Worm (Caenorhabditis elegans) whole organism, mixed stage, embryonic: Measurements from ENCODE around the gene F10D7.10.
A peak's percentile ranks its signal among the peaks of the same experiment; 100 is the strongest.

ENCODE experiments used
- M03D4.4 ChIP-seq: sonication (generic microtip); optimal IDR thresholded peaks from 2 replicates; lab custom pipeline; 2017; ENCODE audit warnings: mild to moderate bottlenecking, missing genetic modification characterization, missing compliant biosample characterization
- bed-3 ChIP-seq: fragments of 200-800 bp; sonication (Bioruptor generic); optimal IDR thresholded peaks from 3 replicates; lab custom pipeline; 2018; ENCODE audit warnings: mild to moderate bottlenecking, missing genetic modification characterization, moderate library complexity, missing compliant biosample characterization
- blmp-1 ChIP-seq: fragments of 150-350 bp; optimal IDR thresholded peaks from 2 replicates; lab custom pipeline; 2014; ENCODE audit warnings: missing biosample characterization, missing genetic modification characterization
- ceh-39 ChIP-seq: fragments of 150-350 bp; optimal IDR thresholded peaks from 2 replicates; lab custom pipeline; 2014; ENCODE audit warnings: missing biosample characterization, missing genetic modification characterization
- ceh-43 ChIP-seq: fragments of 200-800 bp; sonication (Bioruptor generic); optimal IDR thresholded peaks from 2 replicates; lab custom pipeline; 2018; ENCODE audit warnings: mild to moderate bottlenecking, missing genetic modification characterization, moderate library complexity, missing compliant biosample characterization
- ceh-83 ChIP-seq: fragments of 200-800 bp; sonication (Bioruptor generic); optimal IDR thresholded peaks from 2 replicates; lab custom pipeline; 2018; ENCODE audit warnings: mild to moderate bottlenecking, missing genetic modification characterization, missing compliant biosample characterization
- ces-1 ChIP-seq: fragments of 150-350 bp; optimal IDR thresholded peaks from 2 replicates; lab custom pipeline; 2014; ENCODE audit warnings: missing biosample characterization, missing genetic modification reagents, missing genetic modification characterization
- cnd-1 ChIP-seq: fragments of 200-800 bp; sonication (Bioruptor generic); optimal IDR thresholded peaks from 2 replicates; lab custom pipeline; 2018; ENCODE audit warnings: mild to moderate bottlenecking, missing genetic modification characterization, missing compliant biosample characterization
- drap-1 ChIP-seq: fragments of 200-800 bp; sonication (Bioruptor generic); optimal IDR thresholded peaks from 3 replicates; lab custom pipeline; 2018; ENCODE audit warnings: mild to moderate bottlenecking, missing genetic modification characterization, missing compliant biosample characterization
- elt-3 ChIP-seq: fragments of 150-350 bp; optimal IDR thresholded peaks from 2 replicates; lab custom pipeline; 2014; ENCODE audit warnings: missing biosample characterization, missing genetic modification characterization
- flh-1 ChIP-seq: fragments of 200-800 bp; sonication (Bioruptor generic); optimal IDR thresholded peaks from 2 replicates; lab custom pipeline; 2018; ENCODE audit warnings: mild to moderate bottlenecking, missing genetic modification characterization, moderate library complexity, missing compliant biosample characterization
- ham-2 ChIP-seq: fragments of 200-800 bp; sonication (Bioruptor generic); optimal IDR thresholded peaks from 2 replicates; lab custom pipeline; 2018; ENCODE audit warnings: mild to moderate bottlenecking, missing genetic modification characterization, missing compliant biosample characterization
- lin-13 ChIP-seq: fragments of 150-350 bp; optimal IDR thresholded peaks from 2 replicates; lab custom pipeline; 2014; ENCODE audit warnings: missing biosample characterization, missing genetic modification characterization
- lin-32 ChIP-seq: fragments of 200-800 bp; sonication (Bioruptor generic); optimal IDR thresholded peaks from 2 replicates; lab custom pipeline; 2018; ENCODE audit warnings: mild to moderate bottlenecking, missing genetic modification characterization, missing compliant biosample characterization
- mab-5 ChIP-seq: fragments of 150-350 bp; optimal IDR thresholded peaks from 2 replicates; lab custom pipeline; 2014; ENCODE audit warnings: missing biosample characterization, missing genetic modification characterization
- mep-1 ChIP-seq: fragments of 150-350 bp; optimal IDR thresholded peaks from 2 replicates; lab custom pipeline; 2017; ENCODE audit warnings: missing biosample characterization, missing genetic modification reagents, missing genetic modification characterization, inconsistent platforms
- nhr-12 ChIP-seq: fragments of 150-350 bp; optimal IDR thresholded peaks from 2 replicates; lab custom pipeline; 2014; ENCODE audit warnings: missing biosample characterization, missing genetic modification characterization
- nhr-2 ChIP-seq: fragments of 150-350 bp; optimal IDR thresholded peaks from 2 replicates; lab custom pipeline; 2014; ENCODE audit warnings: missing biosample characterization, missing genetic modification characterization
- nhr-237 ChIP-seq: fragments of 150-350 bp; optimal IDR thresholded peaks from 2 replicates; lab custom pipeline; 2014; ENCODE audit warnings: missing biosample characterization, missing genetic modification characterization
- nhr-28 ChIP-seq: fragments of 150-350 bp; optimal IDR thresholded peaks from 2 replicates; lab custom pipeline; 2014; ENCODE audit warnings: missing biosample characterization, missing genetic modification characterization
- pha-4 ChIP-seq: fragments of 150-350 bp; optimal IDR thresholded peaks from 2 replicates; lab custom pipeline; 2018; ENCODE audit warnings: missing biosample characterization, missing genetic modification reagents, missing genetic modification characterization
- sem-2 ChIP-seq: fragments of 200-800 bp; sonication (Bioruptor generic); optimal IDR thresholded peaks from 2 replicates; lab custom pipeline; 2018; ENCODE audit warnings: mild to moderate bottlenecking, missing genetic modification characterization, missing compliant biosample characterization
- snpc-4 ChIP-seq: fragments of 150-350 bp; optimal IDR thresholded peaks from 2 replicates; lab custom pipeline; 2014; ENCODE audit warnings: missing biosample characterization, missing genetic modification characterization
- sptf-1 ChIP-seq: sonication (generic microtip); optimal IDR thresholded peaks from 2 replicates; lab custom pipeline; 2017; ENCODE audit warnings: mild to moderate bottlenecking, missing genetic modification characterization, moderate library complexity, missing compliant biosample characterization
- unc-120 ChIP-seq: sonication (generic microtip); optimal IDR thresholded peaks from 2 replicates; lab custom pipeline; 2017; ENCODE audit warnings: missing genetic modification characterization, missing compliant biosample characterization; ENCODE audit not compliant: poor library complexity, severe bottlenecking
- unc-39 ChIP-seq: fragments of 150-350 bp; optimal IDR thresholded peaks from 2 replicates; lab custom pipeline; 2014; ENCODE audit warnings: missing biosample characterization, missing genetic modification characterization
- unc-62 ChIP-seq: fragments of 150-350 bp; optimal IDR thresholded peaks from 2 replicates; lab custom pipeline; 2014; ENCODE audit warnings: missing biosample characterization, missing genetic modification reagents, missing genetic modification characterization
- zip-8 ChIP-seq: fragments of 150-350 bp; optimal IDR thresholded peaks from 2 replicates; lab custom pipeline; 2014; ENCODE audit warnings: missing biosample characterization, missing genetic modification characterization
- ztf-11 ChIP-seq: fragments of 150-350 bp; optimal IDR thresholded peaks from 2 replicates; lab custom pipeline; 2014; ENCODE audit warnings: missing biosample characterization, missing genetic modification characterization

Gene F10D7.10

ce11 chrX:17336354-17336753, 43.2 kb downstream of the F10D7.10 start, which contains the start of gene C53C11.2:
TSS of gene C53C11.2 (plus strand) at chrX:17336637.
- TF ChIP-seq M03D4.4 (tag; lab: Kevin White, UChicago) (no peak), bed-3 (GFP tag; lab: Kevin White, UChicago) (no peak), pha-4 (tag; lab: Kevin White, UChicago) (no peak), unc-62 (GFP tag; lab: Kevin White, UChicago) (no peak), zip-8 (no peak), flh-1 (no peak), mab-5 (tag; lab: Kevin White, UChicago) (no peak), ces-1 (GFP tag; lab: Kevin White, UChicago) (no peak), ceh-83 (GFP tag; lab: Kevin White, UChicago) (no peak), ztf-11 (tag; lab: Kevin White, UChicago) (no peak), nhr-12 (tag; lab: Kevin White, UChicago) (no peak), sem-2 (GFP tag; lab: Kevin White, UChicago) (no peak), ham-2 (GFP tag; lab: Kevin White, UChicago) (no peak), snpc-4 (tag; lab: Kevin White, UChicago) (no peak), drap-1 (no peak), blmp-1 (tag; lab: Kevin White, UChicago) (no peak), elt-3 (tag; lab: Kevin White, UChicago) (no peak), cnd-1 (no peak)
- TF ChIP-seq, all 35 proteins: peak for 0

ce11 chrX:17333752-17334151, 45.8 kb downstream of the F10D7.10 start, which contains the start of gene C53C11.5:
TSS of gene C53C11.5 (plus strand) at chrX:17334052.
- TF ChIP-seq unc-39 (tag; lab: Kevin White, UChicago) = no peak
- TF ChIP-seq zip-8 = no peak
- no peak for TF ChIP-seq ceh-39
- no peak for TF ChIP-seq elt-3 (tag; lab: Kevin White, UChicago)
- no peak for TF ChIP-seq unc-62 (GFP tag; lab: Kevin White, UChicago)
- TF ChIP-seq lin-13 = no peak
- TF ChIP-seq nhr-28 (tag; lab: Kevin White, UChicago) = no peak
- TF ChIP-seq ces-1 (GFP tag; lab: Kevin White, UChicago) = no peak
- no peak for TF ChIP-seq nhr-237 (tag; lab: Kevin White, UChicago)
- no peak for TF ChIP-seq snpc-4 (tag; lab: Kevin White, UChicago)
- TF ChIP-seq ceh-83 (GFP tag; lab: Kevin White, UChicago) = no peak
- TF ChIP-seq cnd-1 = no peak
- TF ChIP-seq pha-4 (tag; lab: Kevin White, UChicago) = no peak
- TF ChIP-seq lin-32 (GFP tag; lab: Kevin White, UChicago) = no peak
- no peak for TF ChIP-seq mab-5 (tag; lab: Kevin White, UChicago)

ce11 chrX:17330574-17330973, 49.0 kb downstream of the F10D7.10 start:
- TF ChIP-seq pha-4 (tag; lab: Kevin White, UChicago) (peak; percentile 52), drap-1 (no peak), nhr-2 (tag; lab: Kevin White, UChicago) (peak; percentile 21)

- TF ChIP-seq nhr-2 (tag; lab: Kevin White, UChicago) (no peak), pha-4 (tag; lab: Kevin White, UChicago) (no peak), blmp-1 (tag; lab: Kevin White, UChicago) (no peak), sptf-1 (tag; lab: Kevin White, UChicago) (no peak), cnd-1 (no peak), M03D4.4 (tag; lab: Kevin White, UChicago) (no peak), unc-62 (GFP tag; lab: Kevin White, UChicago) (no peak), mab-5 (tag; lab: Kevin White, UChicago) (no peak), nhr-28 (tag; lab: Kevin White, UChicago) (no peak), unc-120 (no peak), bed-3 (GFP tag; lab: Kevin White, UChicago) (no peak), unc-39 (tag; lab: Kevin White, UChicago) (no peak), snpc-4 (tag; lab: Kevin White, UChicago) (no peak), mep-1 (tag; lab: Kevin White, UChicago) (no peak), ceh-43 (GFP tag; lab: Kevin White, UChicago) (no peak), ces-1 (GFP tag; lab: Kevin White, UChicago) (no peak)
- TF ChIP-seq, all 35 proteins: peak for 0
These were observed 50.5 kb downstream of the F10D7.10 start for ce11 chrX:17329075-17329474.
